Worm (Caenorhabditis elegans) whole organism, mixed stage, embryonic: ENCODE measurements around the gene npp-5.

Experiments used
- M03D4.4 ChIP-seq: sonication (generic microtip); optimal IDR thresholded peaks from 2 replicates; lab custom pipeline; 2017; ENCODE audit warnings: mild to moderate bottlenecking, missing genetic modification characterization, missing compliant biosample characterization
- bed-3 ChIP-seq: fragments of 200-800 bp; sonication (Bioruptor generic); optimal IDR thresholded peaks from 3 replicates; lab custom pipeline; 2018; ENCODE audit warnings: mild to moderate bottlenecking, missing genetic modification characterization, moderate library complexity, missing compliant biosample characterization
- blmp-1 ChIP-seq: fragments of 150-350 bp; optimal IDR thresholded peaks from 2 replicates; lab custom pipeline; 2014; ENCODE audit warnings: missing biosample characterization, missing genetic modification characterization
- ceh-39 ChIP-seq: fragments of 150-350 bp; optimal IDR thresholded peaks from 2 replicates; lab custom pipeline; 2014; ENCODE audit warnings: missing biosample characterization, missing genetic modification characterization
- ceh-43 ChIP-seq: fragments of 200-800 bp; sonication (Bioruptor generic); optimal IDR thresholded peaks from 2 replicates; lab custom pipeline; 2018; ENCODE audit warnings: mild to moderate bottlenecking, missing genetic modification characterization, moderate library complexity, missing compliant biosample characterization
- ceh-83 ChIP-seq: fragments of 200-800 bp; sonication (Bioruptor generic); optimal IDR thresholded peaks from 2 replicates; lab custom pipeline; 2018; ENCODE audit warnings: mild to moderate bottlenecking, missing genetic modification characterization, missing compliant biosample characterization
- ces-1 ChIP-seq: fragments of 150-350 bp; optimal IDR thresholded peaks from 2 replicates; lab custom pipeline; 2014; ENCODE audit warnings: missing biosample characterization, missing genetic modification reagents, missing genetic modification characterization
- cnd-1 ChIP-seq: fragments of 200-800 bp; sonication (Bioruptor generic); optimal IDR thresholded peaks from 2 replicates; lab custom pipeline; 2018; ENCODE audit warnings: mild to moderate bottlenecking, missing genetic modification characterization, missing compliant biosample characterization
- drap-1 ChIP-seq: fragments of 200-800 bp; sonication (Bioruptor generic); optimal IDR thresholded peaks from 3 replicates; lab custom pipeline; 2018; ENCODE audit warnings: mild to moderate bottlenecking, missing genetic modification characterization, missing compliant biosample characterization
- elt-1 ChIP-seq: sonication (generic microtip); optimal IDR thresholded peaks from 2 replicates; lab custom pipeline; 2017; ENCODE audit warnings: missing genetic modification characterization, mild to moderate bottlenecking, missing compliant biosample characterization, antibody characterized with exemption, moderate library complexity, borderline replicate concordance; ENCODE audit not compliant: insufficient read depth
- elt-3 ChIP-seq: fragments of 150-350 bp; optimal IDR thresholded peaks from 2 replicates; lab custom pipeline; 2014; ENCODE audit warnings: missing biosample characterization, missing genetic modification characterization
- flh-1 ChIP-seq: fragments of 200-800 bp; sonication (Bioruptor generic); optimal IDR thresholded peaks from 2 replicates; lab custom pipeline; 2018; ENCODE audit warnings: mild to moderate bottlenecking, missing genetic modification characterization, moderate library complexity, missing compliant biosample characterization
- ham-2 ChIP-seq: fragments of 200-800 bp; sonication (Bioruptor generic); optimal IDR thresholded peaks from 2 replicates; lab custom pipeline; 2018; ENCODE audit warnings: mild to moderate bottlenecking, missing genetic modification characterization, missing compliant biosample characterization
- hlh-1 ChIP-seq: fragments of 150-350 bp; optimal IDR thresholded peaks from 2 replicates; lab custom pipeline; 2014; ENCODE audit warnings: missing biosample characterization, missing genetic modification reagents, missing genetic modification characterization
- lin-13 ChIP-seq: fragments of 150-350 bp; optimal IDR thresholded peaks from 2 replicates; lab custom pipeline; 2014; ENCODE audit warnings: missing biosample characterization, missing genetic modification characterization
- lsy-2 ChIP-seq: fragments of 150-350 bp; optimal IDR thresholded peaks from 2 replicates; lab custom pipeline; 2014; ENCODE audit warnings: missing biosample characterization, missing genetic modification characterization
- mab-5 ChIP-seq: fragments of 150-350 bp; optimal IDR thresholded peaks from 2 replicates; lab custom pipeline; 2014; ENCODE audit warnings: missing biosample characterization, missing genetic modification characterization
- mep-1 ChIP-seq: fragments of 150-350 bp; optimal IDR thresholded peaks from 2 replicates; lab custom pipeline; 2017; ENCODE audit warnings: missing biosample characterization, missing genetic modification reagents, missing genetic modification characterization, inconsistent platforms
- mls-2 ChIP-seq: sonication (generic microtip); optimal IDR thresholded peaks from 2 replicates; lab custom pipeline; 2016; ENCODE audit warnings: mild to moderate bottlenecking, missing genetic modification characterization, moderate library complexity, missing compliant biosample characterization
- nhr-12 ChIP-seq: fragments of 150-350 bp; optimal IDR thresholded peaks from 2 replicates; lab custom pipeline; 2014; ENCODE audit warnings: missing biosample characterization, missing genetic modification characterization
- nhr-2 ChIP-seq: fragments of 150-350 bp; optimal IDR thresholded peaks from 2 replicates; lab custom pipeline; 2014; ENCODE audit warnings: missing biosample characterization, missing genetic modification characterization
- nhr-237 ChIP-seq: fragments of 150-350 bp; optimal IDR thresholded peaks from 2 replicates; lab custom pipeline; 2014; ENCODE audit warnings: missing biosample characterization, missing genetic modification characterization
- nhr-28 ChIP-seq: fragments of 150-350 bp; optimal IDR thresholded peaks from 2 replicates; lab custom pipeline; 2014; ENCODE audit warnings: missing biosample characterization, missing genetic modification characterization
- nhr-76 ChIP-seq: sonication (generic microtip); optimal IDR thresholded peaks from 2 replicates; lab custom pipeline; 2017; ENCODE audit warnings: missing biosample characterization, missing genetic modification characterization
- pha-4 ChIP-seq: fragments of 150-350 bp; optimal IDR thresholded peaks from 2 replicates; lab custom pipeline; 2018; ENCODE audit warnings: missing biosample characterization, missing genetic modification reagents, missing genetic modification characterization
- sem-2 ChIP-seq: fragments of 200-800 bp; sonication (Bioruptor generic); optimal IDR thresholded peaks from 2 replicates; lab custom pipeline; 2018; ENCODE audit warnings: mild to moderate bottlenecking, missing genetic modification characterization, missing compliant biosample characterization
- snpc-4 ChIP-seq: fragments of 150-350 bp; optimal IDR thresholded peaks from 2 replicates; lab custom pipeline; 2014; ENCODE audit warnings: missing biosample characterization, missing genetic modification characterization
- sptf-1 ChIP-seq: sonication (generic microtip); optimal IDR thresholded peaks from 2 replicates; lab custom pipeline; 2017; ENCODE audit warnings: mild to moderate bottlenecking, missing genetic modification characterization, moderate library complexity, missing compliant biosample characterization
- unc-120 ChIP-seq: sonication (generic microtip); optimal IDR thresholded peaks from 2 replicates; lab custom pipeline; 2017; ENCODE audit warnings: missing genetic modification characterization, missing compliant biosample characterization; ENCODE audit not compliant: poor library complexity, severe bottlenecking
- unc-39 ChIP-seq: fragments of 150-350 bp; optimal IDR thresholded peaks from 2 replicates; lab custom pipeline; 2014; ENCODE audit warnings: missing biosample characterization, missing genetic modification characterization
- unc-62 ChIP-seq: fragments of 150-350 bp; optimal IDR thresholded peaks from 2 replicates; lab custom pipeline; 2014; ENCODE audit warnings: missing biosample characterization, missing genetic modification reagents, missing genetic modification characterization
- zip-8 ChIP-seq: fragments of 150-350 bp; optimal IDR thresholded peaks from 2 replicates; lab custom pipeline; 2014; ENCODE audit warnings: missing biosample characterization, missing genetic modification characterization
- ztf-11 ChIP-seq: fragments of 150-350 bp; optimal IDR thresholded peaks from 2 replicates; lab custom pipeline; 2014; ENCODE audit warnings: missing biosample characterization, missing genetic modification characterization

npp-5 gene

DNA sequence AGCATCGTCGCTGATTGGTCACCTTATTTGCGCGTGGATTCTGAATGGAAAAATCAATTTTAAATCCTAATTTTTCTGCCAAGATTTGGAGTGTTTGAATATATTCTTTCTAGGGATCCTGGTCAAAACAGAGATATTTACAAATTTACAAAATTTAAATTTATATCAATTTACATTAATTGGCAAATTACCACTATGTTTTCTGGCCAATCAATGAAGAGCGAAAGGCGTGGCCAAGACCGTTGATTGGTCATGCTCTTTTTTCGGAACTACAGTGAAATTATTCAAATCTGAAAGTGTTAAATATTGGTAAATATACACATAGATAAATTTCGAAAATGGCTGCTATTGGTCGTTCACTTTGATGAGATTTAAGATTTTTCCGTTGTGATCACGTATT lies 43.1 kb upstream of the npp-5 start:
- TF ChIP-seq zip-8 (tag; lab: Kevin White, UChicago) = no peak
- TF ChIP-seq M03D4.4 (tag; lab: Kevin White, UChicago) = no peak
- no peak for TF ChIP-seq unc-62
- TF ChIP-seq nhr-2 = no peak
- TF ChIP-seq unc-120 (tag; lab: Kevin White, UChicago) = no peak
- TF ChIP-seq nhr-12 (tag; lab: Kevin White, UChicago) = no peak
- TF ChIP-seq unc-39 (tag; lab: Kevin White, UChicago) = no peak
- no peak for TF ChIP-seq ceh-39 (tag; lab: Kevin White, UChicago)
- no peak for TF ChIP-seq cnd-1
- TF ChIP-seq drap-1 = no peak
- no peak for TF ChIP-seq pha-4 (tag; lab: Kevin White, UChicago)
- TF ChIP-seq ceh-83 (GFP tag; lab: Kevin White, UChicago) = no peak
- TF ChIP-seq sem-2 (GFP tag; lab: Kevin White, UChicago) = no peak
- TF ChIP-seq blmp-1 (tag; lab: Kevin White, UChicago) = no peak
- no peak for TF ChIP-seq mab-5 (tag; lab: Kevin White, UChicago)
- TF ChIP-seq nhr-237 (tag; lab: Kevin White, UChicago) = no peak
- no peak for TF ChIP-seq snpc-4

DNA sequence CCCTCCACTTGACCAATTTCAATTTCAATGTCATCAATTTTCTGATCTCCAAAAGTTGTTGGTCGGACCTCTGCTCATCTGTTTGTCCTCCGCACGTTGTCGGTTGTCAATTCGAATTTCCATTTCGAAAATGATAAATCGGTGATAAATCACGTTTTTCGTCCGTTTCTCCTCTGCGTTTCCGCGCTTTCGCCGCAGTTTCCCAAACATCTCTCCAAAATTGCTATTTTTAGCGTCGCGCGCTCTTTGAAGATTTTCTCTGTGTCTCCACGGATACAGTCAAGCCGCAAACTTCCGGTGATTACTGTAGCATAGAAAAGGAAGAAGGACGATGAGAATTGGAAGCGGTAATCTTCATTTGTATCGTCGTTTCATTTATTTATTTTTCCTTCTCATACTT lies 42.4 kb upstream of the npp-5 start:
- TF ChIP-seq mls-2 (tag; lab: Kevin White, UChicago) (no peak), ham-2 (GFP tag; lab: Kevin White, UChicago) (peak; percentile 16)

DNA sequence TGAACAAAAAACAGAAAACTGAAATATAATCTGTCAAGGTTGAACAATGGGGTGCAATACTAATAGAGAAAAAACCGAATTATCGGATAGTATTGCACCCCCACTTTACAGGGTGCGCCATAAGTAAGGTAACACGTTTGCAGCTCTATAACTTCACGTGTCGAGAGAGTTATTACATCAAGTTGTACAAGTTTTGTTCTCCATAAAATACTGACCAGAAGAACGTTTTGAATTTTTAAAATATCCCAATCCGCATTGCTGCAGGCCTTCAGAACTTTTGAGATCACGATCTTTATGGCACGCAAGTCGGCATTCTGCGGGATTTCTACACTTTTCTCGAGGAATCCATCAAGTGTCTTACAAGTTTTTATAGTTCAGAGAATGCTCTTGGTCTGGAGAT lies 38.2 kb upstream of the npp-5 start:
- TF ChIP-seq ces-1 (GFP tag; lab: Kevin White, UChicago) (no peak), mls-2 (tag; lab: Kevin White, UChicago) (no peak), bed-3 (GFP tag; lab: Kevin White, UChicago) (no peak), pha-4 (tag; lab: Kevin White, UChicago) (no peak), nhr-237 (tag; lab: Kevin White, UChicago) (no peak), cnd-1 (no peak), ztf-11 (no peak), mab-5 (tag; lab: Kevin White, UChicago) (no peak), ceh-39 (tag; lab: Kevin White, UChicago) (no peak), nhr-2 (no peak), sem-2 (GFP tag; lab: Kevin White, UChicago) (no peak), flh-1 (GFP tag; lab: Kevin White, UChicago) (no peak), unc-39 (tag; lab: Kevin White, UChicago) (no peak), zip-8 (tag; lab: Kevin White, UChicago) (no peak), ceh-83 (GFP tag; lab: Kevin White, UChicago) (no peak), lsy-2 (tag; lab: Kevin White, UChicago) (no peak), nhr-12 (tag; lab: Kevin White, UChicago) (no peak)

DNA sequence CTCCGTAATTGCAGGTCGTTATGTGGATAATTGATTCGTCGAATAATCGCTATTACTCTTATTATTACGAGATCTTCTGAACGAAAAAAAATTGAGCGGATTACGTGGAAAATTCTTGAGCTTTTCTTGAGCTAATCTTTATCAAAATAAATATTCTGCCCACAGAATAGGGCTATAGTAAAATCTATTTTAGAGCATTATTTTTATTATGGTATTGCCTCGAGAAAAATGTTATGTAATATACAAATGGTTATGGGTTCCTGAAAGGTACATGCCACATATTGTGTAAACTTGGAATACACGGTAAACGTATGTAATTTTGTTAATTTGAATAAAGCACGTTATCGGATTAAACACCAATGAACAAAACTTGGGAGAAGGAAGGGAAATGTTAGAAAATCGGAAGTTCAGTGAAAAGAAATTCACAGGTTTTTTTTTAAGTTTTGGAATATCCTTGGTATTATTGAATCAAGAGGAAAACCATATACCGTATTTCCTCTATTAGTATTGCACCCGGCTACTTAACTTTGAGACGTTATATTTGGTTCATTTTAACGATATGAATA lies 37.7 kb upstream of the npp-5 start:
- peak; percentile 26 for TF ChIP-seq ceh-43
- no peak for TF ChIP-seq lin-13 (tag; lab: Kevin White, UChicago)
- peak; percentile 12 for TF ChIP-seq lsy-2 (tag; lab: Kevin White, UChicago)
- peak; percentile 83 for TF ChIP-seq ces-1 (GFP tag; lab: Kevin White, UChicago)
- TF ChIP-seq mls-2 (tag; lab: Kevin White, UChicago) = peak; percentile 28
- TF ChIP-seq nhr-237 (tag; lab: Kevin White, UChicago) = peak; percentile 39
- no peak for TF ChIP-seq ham-2 (GFP tag; lab: Kevin White, UChicago)

DNA sequence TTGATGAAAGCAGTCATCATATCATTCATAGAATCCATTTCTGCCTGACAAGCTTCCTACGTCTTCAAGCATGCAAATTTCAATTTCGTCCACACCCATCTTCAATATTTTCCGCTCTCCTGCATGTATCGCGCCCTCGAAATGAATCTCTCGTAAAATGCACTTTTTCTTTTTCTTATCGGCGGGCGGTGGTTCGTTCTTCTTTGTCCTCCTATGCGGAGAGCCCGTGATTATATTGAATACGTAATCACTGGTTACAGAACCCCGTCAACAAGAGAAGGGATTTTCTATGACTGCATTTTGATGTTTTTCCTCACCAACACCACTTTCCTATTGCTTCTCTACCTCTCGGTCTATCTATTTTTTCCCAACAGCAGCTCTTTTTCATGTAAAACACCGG lies 37.0 kb upstream of the npp-5 start:
- TF ChIP-seq hlh-1 (peak; percentile 16), sptf-1 (tag; lab: Kevin White, UChicago) (peak; percentile 51), nhr-28 (tag; lab: Kevin White, UChicago) (no peak)

DNA sequence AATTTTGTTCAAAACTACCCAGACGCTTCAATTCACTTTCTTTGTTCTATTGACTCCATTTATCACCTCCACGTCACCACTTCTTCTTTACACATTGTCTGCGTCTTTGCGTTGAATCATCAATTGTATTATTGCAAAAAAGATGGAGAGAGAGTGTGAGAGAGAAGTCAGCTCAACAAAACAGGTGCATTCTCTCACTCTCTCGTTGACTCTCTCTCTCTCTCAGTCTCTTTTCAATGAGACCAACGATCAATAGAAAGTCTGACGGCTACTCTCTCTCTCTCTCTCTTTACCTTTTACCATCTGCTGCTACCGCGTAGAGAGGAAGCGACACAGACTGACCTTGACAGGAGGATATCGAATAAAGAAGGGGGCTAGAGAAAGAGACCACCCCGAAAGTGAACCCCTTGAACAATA lies 36.1 kb upstream of the npp-5 start:
- TF ChIP-seq ceh-83 (GFP tag; lab: Kevin White, UChicago) (no peak), nhr-2 (peak; percentile 89), lsy-2 (tag; lab: Kevin White, UChicago) (peak; percentile 52), flh-1 (GFP tag; lab: Kevin White, UChicago) (no peak), ztf-11 (peak; percentile 85), snpc-4 (no peak), nhr-237 (tag; lab: Kevin White, UChicago) (peak; percentile 83), sem-2 (GFP tag; lab: Kevin White, UChicago) (no peak), blmp-1 (tag; lab: Kevin White, UChicago) (peak; percentile 55), cnd-1 (peak; percentile 94), ham-2 (GFP tag; lab: Kevin White, UChicago) (peak; percentile 98), sptf-1 (tag; lab: Kevin White, UChicago) (peak; percentile 73), mab-5 (tag; lab: Kevin White, UChicago) (peak; percentile 36), elt-1 (tag; lab: Kevin White, UChicago) (no peak), nhr-76 (tag; lab: Kevin White, UChicago) (no peak), ceh-43 (peak; percentile 13), M03D4.4 (tag; lab: Kevin White, UChicago) (no peak), elt-3 (tag; lab: Kevin White, UChicago) (no peak), hlh-1 (peak; percentile 97), unc-120 (tag; lab: Kevin White, UChicago) (peak; percentile 61), drap-1 (no peak), pha-4 (tag; lab: Kevin White, UChicago) (peak; percentile 31), zip-8 (tag; lab: Kevin White, UChicago) (peak; percentile 32), nhr-12 (tag; lab: Kevin White, UChicago) (no peak), mep-1 (tag; lab: Kevin White, UChicago) (peak; percentile 62), ceh-39 (tag; lab: Kevin White, UChicago) (peak; percentile 85), bed-3 (GFP tag; lab: Kevin White, UChicago) (peak; percentile 6), mls-2 (tag; lab: Kevin White, UChicago) (peak; percentile 60), unc-62 (peak; percentile 97), unc-39 (tag; lab: Kevin White, UChicago) (no peak)
